Worm (Caenorhabditis elegans) whole organism, L3 larva: Measurements from ENCODE around the gene pals-19.

ENCODE experiments used
- ama-1 ChIP-seq: fragments of 150-350 bp; optimal IDR thresholded peaks from 2 replicates; lab custom pipeline; 2018
- ceh-16 ChIP-seq: sonication (generic microtip); optimal IDR thresholded peaks from 2 replicates; lab custom pipeline; 2017; ENCODE audit warnings: missing biosample characterization, missing genetic modification characterization
- ceh-82 ChIP-seq: fragments of 150-350 bp; optimal IDR thresholded peaks from 2 replicates; lab custom pipeline; 2014; ENCODE audit warnings: missing biosample characterization, missing genetic modification characterization
- elt-3 ChIP-seq, 3 experiments: fragments of 150-350 bp in 1 of 3; sonication (generic microtip) in 2 of 3; optimal IDR thresholded peaks; 2 replicates in 2 of 3; 4 replicates in 1 of 3; lab custom pipeline; 2014 to 2017; ENCODE audit warnings: missing biosample characterization in 3 of 3, missing genetic modification characterization in 3 of 3
- eor-1 ChIP-seq, 2 experiments: fragments of 150-350 bp; optimal IDR thresholded peaks; 2 replicates each; lab custom pipeline; 2014 to 2018; ENCODE audit warnings: missing biosample characterization in 2 of 2, missing genetic modification characterization in 2 of 2
- fkh-10 ChIP-seq: sonication (generic microtip); optimal IDR thresholded peaks from 2 replicates; lab custom pipeline; 2017; ENCODE audit warnings: missing biosample characterization, missing genetic modification reagents, missing genetic modification characterization
- nhr-25 ChIP-seq: sonication (generic microtip); optimal IDR thresholded peaks from 2 replicates; lab custom pipeline; 2017; ENCODE audit warnings: missing biosample characterization, missing genetic modification characterization
- pqm-1 ChIP-seq: fragments of 150-350 bp; optimal IDR thresholded peaks from 2 replicates; lab custom pipeline; 2017; ENCODE audit warnings: missing biosample characterization, missing genetic modification characterization, inconsistent platforms
- unc-62 ChIP-seq: fragments of 150-350 bp; sonication (generic microtip); optimal IDR thresholded peaks from 4 replicates; lab custom pipeline; 2014; ENCODE audit warnings: missing biosample characterization, missing genetic modification reagents, missing genetic modification characterization
- ztf-11 ChIP-seq: fragments of 150-350 bp; optimal IDR thresholded peaks from 2 replicates; lab custom pipeline; 2014; ENCODE audit warnings: missing biosample characterization, missing genetic modification characterization

DNA sequence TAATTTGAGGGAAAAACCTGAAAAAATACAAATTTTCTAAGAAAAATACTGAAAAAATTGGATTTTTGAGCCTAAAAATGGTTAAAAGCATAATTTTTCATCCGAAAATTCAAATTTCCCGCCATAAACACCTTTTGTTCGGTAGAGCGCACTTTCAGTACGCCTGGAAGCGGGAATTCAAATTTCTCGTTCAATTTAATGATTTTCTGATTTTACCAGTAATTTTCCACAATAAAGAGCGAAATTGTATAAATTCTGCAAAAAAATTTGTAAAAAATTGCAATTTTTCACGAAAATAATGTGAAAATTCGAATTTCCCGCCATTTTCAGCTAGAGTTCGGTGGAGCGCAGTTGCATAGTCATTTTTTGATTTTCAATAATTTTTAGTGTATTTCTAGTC is 26.7 kb downstream of the pals-19 start:
- no peak for TF ChIP-seq ztf-11 (tag; lab: Kevin White, UChicago)
- no peak for TF ChIP-seq ceh-16 (tag; lab: Kevin White, UChicago)
- TF ChIP-seq fkh-10 (GFP tag; lab: Kevin White, UChicago) = no peak
- TF ChIP-seq eor-1 (tag; optimal IDR thresholded peaks at IDR 0.05; lab: Kevin White, UChicago) = no peak
- TF ChIP-seq ceh-82 (tag; lab: Kevin White, UChicago) = no peak
- TF ChIP-seq pqm-1 (tag; lab: Kevin White, UChicago) = no peak
- no peak for TF ChIP-seq elt-3 (tag; optimal IDR thresholded peaks at IDR 0.05; lab: Kevin White, UChicago)
- TF ChIP-seq ama-1 (lab: Kevin White, UChicago) = no peak
- no peak for TF ChIP-seq unc-62 (GFP tag; lab: Kevin White, UChicago)
- TF ChIP-seq nhr-25 = no peak
